Fruit fly (Drosophila melanogaster) whole organism, embryonic: Measurements from ENCODE around the gene CG17108.

Experiments
- Aef1 ChIP-seq: fragments of 200-800 bp; sonication (Bioruptor generic); IDR thresholded peaks from 3 replicates; pipeline ENCODE4 v1.3.6; 2022; ENCODE audit warnings: missing biosample characterization, missing genetic modification characterization
- Awh ChIP-seq: fragments of 200-800 bp; sonication (Bioruptor generic); IDR thresholded peaks from 2 replicates; pipeline ENCODE4, ENCODE4 v1.3.6; 2022; ENCODE audit warnings: missing biosample characterization, missing genetic modification characterization
- CG10147 ChIP-seq: fragments of 200-800 bp; sonication (Bioruptor generic); optimal IDR thresholded peaks from 2 replicates; lab custom pipeline; 2019; ENCODE audit warnings: missing biosample characterization, mild to moderate bottlenecking, missing genetic modification characterization, moderate library complexity
- CG11504 ChIP-seq: fragments of 200-800 bp; sonication (Bioruptor generic); optimal IDR thresholded peaks from 3 replicates; lab custom pipeline; 2019; ENCODE audit warnings: missing biosample characterization, mild to moderate bottlenecking, missing genetic modification characterization, moderate library complexity
- CG12155 ChIP-seq: fragments of 200-800 bp; sonication (Bioruptor generic); optimal IDR thresholded peaks from 3 replicates; lab custom pipeline; 2016; ENCODE audit warnings: missing biosample characterization, missing genetic modification characterization
- CG1233 ChIP-seq: fragments of 200-800 bp; sonication (Bioruptor generic); optimal IDR thresholded peaks from 4 replicates; lab custom pipeline; 2018; ENCODE audit warnings: missing biosample characterization, mild to moderate bottlenecking, missing genetic modification characterization
- CG12744 ChIP-seq: fragments of 200-800 bp; sonication (Bioruptor generic); optimal IDR thresholded peaks from 2 replicates; lab custom pipeline; 2016; ENCODE audit warnings: missing biosample characterization, missing genetic modification characterization
- CG13424 ChIP-seq: fragments of 200-800 bp; sonication (Bioruptor generic); optimal IDR thresholded peaks from 2 replicates; lab custom pipeline; 2019; ENCODE audit warnings: missing biosample characterization, mild to moderate bottlenecking, missing genetic modification characterization, moderate library complexity
- CG14050 ChIP-seq: fragments of 200-800 bp; sonication (Bioruptor generic); IDR thresholded peaks from 3 replicates; pipeline ENCODE4 v1.3.6; 2022; ENCODE audit warnings: missing biosample characterization, missing genetic modification characterization
- CG17612 ChIP-seq: fragments of 200-800 bp; sonication (Bioruptor generic); IDR thresholded peaks from 2 replicates; pipeline ENCODE4 v1.3.6; 2022; ENCODE audit warnings: missing biosample characterization, missing genetic modification characterization
- CG17829 ChIP-seq: fragments of 200-800 bp; optimal IDR thresholded peaks from 2 replicates; lab custom pipeline; 2019; ENCODE audit warnings: missing biosample characterization, mild to moderate bottlenecking, missing genetic modification characterization, moderate library complexity
- CG18599 ChIP-seq: fragments of 200-800 bp; sonication (Bioruptor generic); optimal IDR thresholded peaks from 3 replicates; lab custom pipeline; 2017; ENCODE audit warnings: missing biosample characterization, missing genetic modification characterization, mild to moderate bottlenecking, moderate library complexity, missing genetic modification reagents
- CG2120 ChIP-seq: fragments of 200-800 bp; sonication (Bioruptor generic); optimal IDR thresholded peaks from 3 replicates; lab custom pipeline; 2016; ENCODE audit warnings: missing biosample characterization, missing genetic modification characterization
- CG2129 ChIP-seq: fragments of 200-800 bp; sonication (Bioruptor generic); IDR thresholded peaks from 2 replicates; pipeline ENCODE4 v1.3.6; 2022; ENCODE audit warnings: missing biosample characterization, missing genetic modification characterization; ENCODE audit not compliant: partially characterized antibody
- CG2712 ChIP-seq: fragments of 200-800 bp; optimal IDR thresholded peaks from 3 replicates; lab custom pipeline; 2019; ENCODE audit warnings: missing biosample characterization, mild to moderate bottlenecking, missing genetic modification characterization, moderate library complexity
- CG3281 ChIP-seq: fragments of 200-800 bp; sonication (Bioruptor generic); optimal IDR thresholded peaks from 3 replicates; lab custom pipeline; 2017; ENCODE audit warnings: missing biosample characterization, mild to moderate bottlenecking, missing genetic modification characterization
- CG34224 ChIP-seq: fragments of 200-800 bp; sonication (Bioruptor generic); IDR thresholded peaks from 3 replicates; pipeline ENCODE4 v1.3.6; 2022; ENCODE audit warnings: missing biosample characterization, missing genetic modification characterization; ENCODE audit not compliant: partially characterized antibody
- CG4820 ChIP-seq: fragments of 200-800 bp; sonication (Bioruptor generic); optimal IDR thresholded peaks from 3 replicates; lab custom pipeline; 2016; ENCODE audit warnings: missing biosample characterization, missing genetic modification characterization
- CG8924 ChIP-seq: fragments of 200-800 bp; optimal IDR thresholded peaks from 3 replicates; lab custom pipeline; 2019; ENCODE audit warnings: missing biosample characterization, mild to moderate bottlenecking, missing genetic modification characterization, moderate library complexity
- Fer1 ChIP-seq: fragments of 200-800 bp; sonication (Bioruptor generic); optimal IDR thresholded peaks from 2 replicates; lab custom pipeline; 2017; ENCODE audit warnings: missing biosample characterization, mild to moderate bottlenecking, missing genetic modification characterization
- Fer3 ChIP-seq: fragments of 200-800 bp; sonication (Bioruptor generic); optimal IDR thresholded peaks from 2 replicates; lab custom pipeline; 2018; ENCODE audit warnings: missing biosample characterization, mild to moderate bottlenecking, missing genetic modification characterization, moderate library complexity
- HLH3B ChIP-seq: fragments of 200-800 bp; sonication (Bioruptor generic); IDR thresholded peaks from 2 replicates; pipeline ENCODE4 v1.3.6; 2022; ENCODE audit warnings: missing biosample characterization, missing genetic modification characterization
- Hey ChIP-seq: fragments of 200-800 bp; sonication (Bioruptor generic); optimal IDR thresholded peaks from 3 replicates; lab custom pipeline; 2018; ENCODE audit warnings: missing biosample characterization, mild to moderate bottlenecking, missing genetic modification characterization
- Meics ChIP-seq: fragments of 200-800 bp; sonication (Bioruptor generic); optimal IDR thresholded peaks from 2 replicates; lab custom pipeline; 2017; ENCODE audit warnings: missing biosample characterization, mild to moderate bottlenecking, missing genetic modification characterization
- Sox102F ChIP-seq: fragments of 200-800 bp; sonication (Bioruptor generic); optimal IDR thresholded peaks from 2 replicates; lab custom pipeline; 2018; ENCODE audit warnings: missing biosample characterization, mild to moderate bottlenecking, missing genetic modification characterization, moderate library complexity
- Spps ChIP-seq: fragments of 200-800 bp; sonication (Bioruptor generic); optimal IDR thresholded peaks from 2 replicates; lab custom pipeline; 2018; ENCODE audit warnings: missing biosample characterization, mild to moderate bottlenecking, missing genetic modification characterization
- amos ChIP-seq: fragments of 200-800 bp; sonication (Bioruptor generic); IDR thresholded peaks from 2 replicates; pipeline ENCODE4 v1.3.6; 2022; ENCODE audit warnings: missing biosample characterization, missing genetic modification characterization; ENCODE audit not compliant: partially characterized antibody
- bab2 ChIP-seq: fragments of 200-800 bp; sonication (Bioruptor generic); optimal IDR thresholded peaks from 2 replicates; lab custom pipeline; 2016; ENCODE audit warnings: missing biosample characterization, missing genetic modification characterization
- bowl ChIP-seq: fragments of 200-800 bp; sonication (Bioruptor generic); IDR thresholded peaks from 2 replicates; pipeline ENCODE4 v1.3.6; 2022; ENCODE audit warnings: missing biosample characterization, missing genetic modification characterization
- chinmo ChIP-seq: fragments of 200-800 bp; sonication (Bioruptor generic); IDR thresholded peaks from 4 replicates; pipeline ENCODE4 v1.3.6; 2022; ENCODE audit warnings: missing biosample characterization, missing genetic modification characterization; ENCODE audit not compliant: partially characterized antibody
- cwo ChIP-seq: fragments of 200-800 bp; sonication (Bioruptor generic); optimal IDR thresholded peaks from 3 replicates; lab custom pipeline; 2017; ENCODE audit warnings: missing biosample characterization, missing genetic modification characterization, mild to moderate bottlenecking, moderate library complexity, missing genetic modification reagents
- dati ChIP-seq: fragments of 200-800 bp; sonication (Bioruptor generic); IDR thresholded peaks from 2 replicates; pipeline ENCODE4 v1.3.6; 2022; ENCODE audit warnings: missing biosample characterization, missing genetic modification characterization
- dmrt99B ChIP-seq: fragments of 200-800 bp; sonication (Bioruptor generic); optimal IDR thresholded peaks from 2 replicates; lab custom pipeline; 2018; ENCODE audit warnings: missing biosample characterization, mild to moderate bottlenecking, missing genetic modification characterization, moderate library complexity
- dpn ChIP-seq, 2 experiments: fragments of 200-800 bp; sonication (Bioruptor generic); optimal IDR thresholded peaks; 3 replicates each; lab custom pipeline; 2016; ENCODE audit warnings: missing biosample characterization in 2 of 2, missing genetic modification characterization in 2 of 2
- eve ChIP-seq, 2 experiments: fragments of >200 bp; optimal IDR thresholded peaks; 2 replicates each; lab custom pipeline; 2017; ENCODE audit warnings: missing biosample characterization in 2 of 2, missing genetic modification characterization in 2 of 2
- gcm2 ChIP-seq: fragments of 200-800 bp; sonication (Bioruptor generic); optimal IDR thresholded peaks from 2 replicates; lab custom pipeline; 2016; ENCODE audit warnings: missing biosample characterization, missing genetic modification characterization
- nom ChIP-seq: fragments of 200-800 bp; sonication (Bioruptor generic); optimal IDR thresholded peaks from 2 replicates; lab custom pipeline; 2017; ENCODE audit warnings: missing biosample characterization, missing genetic modification characterization, mild to moderate bottlenecking, moderate library complexity, missing genetic modification reagents
- peb ChIP-seq: fragments of 200-800 bp; sonication (Bioruptor generic); IDR thresholded peaks from 2 replicates; pipeline ENCODE4 v1.3.6; 2022; ENCODE audit warnings: missing biosample characterization, missing genetic modification characterization
- prd ChIP-seq, 3 experiments: fragments of >200 bp in 2 of 3; fragments of 200-800 bp in 1 of 3; sonication (Bioruptor generic) in 1 of 3; optimal IDR thresholded peaks in 2 of 3; IDR thresholded peaks in 1 of 3; 2 replicates in 2 of 3; 3 replicates in 1 of 3; pipeline versions ENCODE4 v1.3.6 to Lab custom; 2017 to 2022; ENCODE audit warnings: missing biosample characterization in 1 of 3, missing genetic modification characterization in 1 of 3
- sd ChIP-seq: fragments of 200-800 bp; sonication (Bioruptor generic); optimal IDR thresholded peaks from 3 replicates; lab custom pipeline; 2018; ENCODE audit warnings: missing biosample characterization, mild to moderate bottlenecking, missing genetic modification characterization, moderate library complexity
- sens ChIP-seq: fragments of 200-800 bp; sonication (Bioruptor generic); peaks from one replicate; lab custom pipeline; 2016; ENCODE audit warnings: missing biosample characterization, missing genetic modification characterization
- stc ChIP-seq: fragments of 200-800 bp; sonication (Bioruptor generic); IDR thresholded peaks from 2 replicates; pipeline ENCODE4 v1.3.6; 2022; ENCODE audit warnings: missing biosample characterization, missing genetic modification characterization
- unpg ChIP-seq: fragments of 200-800 bp; sonication (Bioruptor generic); optimal IDR thresholded peaks from 3 replicates; lab custom pipeline; 2018; ENCODE audit warnings: missing biosample characterization, mild to moderate bottlenecking, missing genetic modification characterization, moderate library complexity
- wor ChIP-seq: fragments of 200-800 bp; sonication (Bioruptor generic); IDR thresholded peaks from 2 replicates; pipeline ENCODE4 v1.3.6; 2022; ENCODE audit warnings: missing biosample characterization, missing genetic modification characterization
- z ChIP-seq: fragments of 200-800 bp; sonication (Bioruptor generic); IDR thresholded peaks from 3 replicates; pipeline ENCODE4 v1.3.6; 2022; ENCODE audit warnings: missing biosample characterization, missing genetic modification characterization
- zen2 ChIP-seq: fragments of 200-800 bp; sonication (Bioruptor generic); IDR thresholded peaks from 3 replicates; pipeline ENCODE4 v1.3.6; 2022; ENCODE audit warnings: missing biosample characterization, missing genetic modification characterization; ENCODE audit not compliant: partially characterized antibody

The CG17108 gene

dm6 chr2L:10676933-10677714, 16.8 kb downstream of the CG17108 start, which contains the start of gene CG17104 (continued):
- no peak for TF ChIP-seq CG17829 (tag; lab: Kevin White, UChicago)
- TF ChIP-seq Sox102F (GFP tag; lab: Kevin White, UChicago) = peak; percentile 55
- TF ChIP-seq sd = peak; percentile 35
- TF ChIP-seq z (GFP tag; lab: Robert Waterston, UW) = no peak
- peak; percentile 62 for TF ChIP-seq CG2120
- TF ChIP-seq CG3281 (GFP tag; lab: Kevin White, UChicago) = peak; percentile 33
- TF ChIP-seq dmrt99B (tag; lab: Kevin White, UChicago) = peak; percentile 61
- peak; percentile 48 for TF ChIP-seq unpg (GFP tag; lab: Kevin White, UChicago)
- no peak for TF ChIP-seq bowl (GFP tag; lab: Robert Waterston, UW)
- TF ChIP-seq CG34224 (GFP tag; lab: Robert Waterston, UW) = no peak
- TF ChIP-seq CG2712 = no peak
- no peak for TF ChIP-seq dati (GFP tag; lab: Robert Waterston, UW)
- no peak for TF ChIP-seq CG4820 (GFP tag; lab: Kevin White, UChicago)
- 0 out of 2 replicates have a peak, but pooled peaks have one; percentile 28 for TF ChIP-seq HLH3B (GFP tag; lab: Robert Waterston, UW)
- TF ChIP-seq bab2 = no peak
- no peak for TF ChIP-seq prd (optimal IDR thresholded peaks at IDR 0.05; lab: Kevin White, UChicago)
- TF ChIP-seq prd (GFP tag; IDR thresholded peaks at IDR 0.05; lab: Robert Waterston, UW) = peak; percentile 23; the same call in 1 of the 3 replicates
- TF ChIP-seq Fer3 (tag; lab: Kevin White, UChicago) = peak; percentile 16
- TF ChIP-seq CG17612 (GFP tag; lab: Robert Waterston, UW) = no peak
- peak; percentile 28 for TF ChIP-seq CG18599 (GFP tag; lab: Kevin White, UChicago)
- TF ChIP-seq CG14050 (GFP tag; lab: Robert Waterston, UW) = peak; percentile 31; the same call in 1 of the 3 replicates
- peak; percentile 36 for TF ChIP-seq Meics (GFP tag; lab: Kevin White, UChicago)
- no peak for TF ChIP-seq chinmo (GFP tag; lab: Robert Waterston, UW)
- no peak for TF ChIP-seq dpn (GFP tag; optimal IDR thresholded peaks at IDR 0.05; lab: Kevin White, UChicago)
- no peak for TF ChIP-seq Spps (tag; lab: Kevin White, UChicago)
- peak; percentile 25 for TF ChIP-seq CG8924 (tag; lab: Kevin White, UChicago)
- TF ChIP-seq CG12744 (GFP tag; lab: Kevin White, UChicago) = no peak
- peak; percentile 5 for TF ChIP-seq CG12155 (GFP tag; lab: Kevin White, UChicago)
- TF ChIP-seq cwo (GFP tag; lab: Kevin White, UChicago) = peak; percentile 7
- peak; percentile 69 for TF ChIP-seq sens (GFP tag; lab: Kevin White, UChicago)
- peak; percentile 51 for TF ChIP-seq CG13424 (tag; lab: Kevin White, UChicago)
- TF ChIP-seq CG1233 = no peak
- TF ChIP-seq Hey (tag; lab: Kevin White, UChicago) = no peak
- peak; percentile 35; the same call in 1 of the 3 replicates for TF ChIP-seq Aef1 (GFP tag; lab: Robert Waterston, UW)

DNA sequence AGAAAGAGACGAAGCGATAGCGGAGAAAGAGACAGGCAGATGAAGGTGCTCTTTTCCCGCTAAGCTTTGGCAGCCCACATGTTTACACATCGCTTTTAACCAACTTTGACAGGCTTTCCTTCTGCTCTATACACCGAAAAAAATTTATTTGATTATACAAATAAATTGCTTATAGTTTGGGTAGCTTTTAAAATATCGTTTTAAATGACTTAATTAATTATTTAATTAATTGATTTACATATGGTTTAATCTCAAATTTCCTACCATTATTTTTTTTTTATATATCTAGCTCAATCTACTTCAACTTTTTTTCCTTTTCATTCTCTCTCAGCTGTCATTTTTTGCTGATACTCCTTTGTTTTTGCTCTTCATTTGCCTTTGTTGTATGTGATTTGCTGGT, 20.9 kb downstream of the CG17108 start:
- TF ChIP-seq nom (GFP tag; lab: Kevin White, UChicago) (peak; percentile 17), CG2129 (GFP tag; lab: Robert Waterston, UW) (no peak)

DNA sequence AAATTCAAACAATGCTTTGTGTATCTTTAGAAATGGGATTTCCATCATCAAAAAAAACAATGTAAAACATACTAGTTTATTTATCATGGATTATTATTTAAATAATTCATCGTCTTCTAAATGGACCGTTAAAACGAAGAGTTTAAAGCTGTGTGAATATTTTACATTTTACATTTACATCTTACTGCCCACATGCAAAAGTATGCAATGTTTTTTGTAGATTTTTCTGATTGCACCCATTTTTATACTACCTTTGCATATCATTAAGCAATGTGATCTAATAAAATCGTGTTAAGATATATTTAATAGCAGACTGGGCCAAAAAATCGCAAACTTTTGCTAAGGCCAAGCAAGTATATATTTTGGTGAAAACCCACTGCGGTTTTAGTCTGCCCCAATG, 22.4 kb downstream of the CG17108 start:
- TF ChIP-seq zen2 (GFP tag; lab: Robert Waterston, UW) (no peak), eve (GFP tag; optimal IDR thresholded peaks at IDR 0.05; lab: Kevin White, UChicago) (no peak), Fer1 (GFP tag; lab: Kevin White, UChicago) (no peak), CG10147 (GFP tag; lab: Kevin White, UChicago) (no peak), gcm2 (GFP tag; lab: Kevin White, UChicago) (no peak), wor (GFP tag; lab: Robert Waterston, UW) (no peak), z (GFP tag; lab: Robert Waterston, UW) (no peak), stc (GFP tag; lab: Robert Waterston, UW) (no peak), CG11504 (tag; lab: Kevin White, UChicago) (peak; percentile 44), Awh (GFP tag; lab: Robert Waterston, UW) (no peak), peb (GFP tag; lab: Robert Waterston, UW) (no peak), amos (GFP tag; lab: Robert Waterston, UW) (peak; percentile 23; the same call in 1 of the 2 replicates)
